Worm (Caenorhabditis elegans) whole organism, young adult: ENCODE measurements around the gene twk-20.

ENCODE experiments used
- F49E8.2 ChIP-seq: sonication (generic microtip); optimal IDR thresholded peaks from 3 replicates; lab custom pipeline; 2017; ENCODE audit warnings: missing genetic modification characterization, mild to moderate bottlenecking, missing compliant biosample characterization, antibody characterized with exemption, moderate library complexity; ENCODE audit not compliant: insufficient read depth
- ama-1 ChIP-seq, 3 experiments: fragments of 150-350 bp in 1 of 3; sonication (generic microtip) in 2 of 3; optimal IDR thresholded peaks; 2 replicates each; lab custom pipeline; 2014 to 2018; ENCODE audit warnings: missing biosample characterization in 2 of 3, missing genetic modification characterization in 2 of 3, missing genetic modification reagents in 2 of 3
- cebp-2 ChIP-seq: fragments of 200-800 bp; sonication (Bioruptor generic); IDR thresholded peaks from 2 replicates; pipeline ENCODE4 v1.3.6; 2022; ENCODE audit warnings: missing genetic modification characterization, missing compliant biosample characterization
- ceh-40 ChIP-seq: fragments of 200-800 bp; sonication (Bioruptor generic); IDR thresholded peaks from 2 replicates; pipeline ENCODE4 v1.3.6; 2022; ENCODE audit warnings: missing genetic modification characterization, missing compliant biosample characterization
- him-1 ChIP-seq: sonication (generic microtip); optimal IDR thresholded peaks from 2 replicates; lab custom pipeline; 2016; ENCODE audit warnings: missing genotype, missing genetic modification reagents, missing genetic modification characterization, missing compliant biosample characterization
- madf-10 ChIP-seq: sonication (generic microtip); optimal IDR thresholded peaks from 2 replicates; lab custom pipeline; 2016; ENCODE audit warnings: mild to moderate bottlenecking, missing genetic modification characterization, missing compliant biosample characterization
- pbrm-1 ChIP-seq: fragments of 200-800 bp; sonication (Bioruptor generic); IDR thresholded peaks from 2 replicates; pipeline ENCODE4 v1.3.6; 2022; ENCODE audit warnings: missing genetic modification reagents, missing genetic modification characterization, missing compliant biosample characterization
- pha-4 ChIP-seq: fragments of 150-350 bp; sonication (generic microtip); optimal IDR thresholded peaks from 2 replicates; lab custom pipeline; 2014; ENCODE audit warnings: missing biosample characterization, missing genetic modification reagents, missing genetic modification characterization
- unc-62 ChIP-seq: fragments of 150-350 bp; optimal IDR thresholded peaks from 2 replicates; lab custom pipeline; 2014; ENCODE audit warnings: missing biosample characterization, missing genetic modification reagents, missing genetic modification characterization
- zfh-2 ChIP-seq: fragments of 200-800 bp; sonication (Bioruptor generic); conservative IDR thresholded peaks from 2 replicates; pipeline ENCODE4 v1.3.6; 2022; ENCODE audit warnings: missing genetic modification reagents, missing genetic modification characterization, missing compliant biosample characterization
- zim-3 ChIP-seq: sonication (generic microtip); optimal IDR thresholded peaks from 2 replicates; lab custom pipeline; 2017; ENCODE audit warnings: mild to moderate bottlenecking, missing genetic modification characterization, moderate library complexity, missing compliant biosample characterization
- ztf-28 ChIP-seq: fragments of 200-800 bp; sonication (Bioruptor generic); IDR thresholded peaks from 2 replicates; pipeline ENCODE4 v1.3.6; 2022; ENCODE audit warnings: missing genetic modification reagents, missing genetic modification characterization, missing compliant biosample characterization
- ztf-3 ChIP-seq: fragments of 200-800 bp; sonication (Bioruptor generic); optimal IDR thresholded peaks from 2 replicates; lab custom pipeline; 2018; ENCODE audit warnings: mild to moderate bottlenecking, missing genetic modification characterization, missing compliant biosample characterization

DNA sequence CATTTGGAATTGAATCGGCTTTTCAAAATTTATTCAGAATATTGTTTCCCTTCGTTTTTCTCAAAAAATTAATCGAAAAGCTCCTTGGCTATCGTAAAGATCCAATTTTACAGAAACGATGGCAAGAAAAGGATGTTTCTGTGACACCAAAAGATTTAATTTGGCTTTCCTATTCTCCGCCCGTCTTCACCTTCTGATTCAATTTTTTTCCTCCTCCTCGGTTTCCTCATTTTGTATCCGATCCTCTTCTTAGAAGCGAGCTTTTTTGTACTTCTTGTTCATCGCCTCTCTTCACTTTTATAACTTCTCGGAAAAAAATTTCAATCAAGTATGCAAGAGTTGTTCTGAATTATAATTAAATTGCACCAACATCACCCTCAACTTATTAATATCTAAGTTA, 29.6 kb upstream of the twk-20 start:
- TF ChIP-seq unc-62 (GFP tag; lab: Kevin White, UChicago) = no peak
- no peak for TF ChIP-seq F49E8.2
- TF ChIP-seq cebp-2 = no peak
- no peak for TF ChIP-seq ztf-28 (GFP tag; lab: Robert Waterston, UW)
- TF ChIP-seq ama-1 (optimal IDR thresholded peaks at IDR 0.05; lab: Kevin White, UChicago) = no peak
- no peak for TF ChIP-seq ama-1 (GFP tag; optimal IDR thresholded peaks at IDR 0.05; lab: Kevin White, UChicago)
- no peak for TF ChIP-seq zfh-2
- TF ChIP-seq ceh-40 (GFP tag; lab: Robert Waterston, UW) = no peak
- no peak for TF ChIP-seq pha-4 (tag; lab: Kevin White, UChicago)
- TF ChIP-seq zim-3 = no peak
- no peak for TF ChIP-seq madf-10
- no peak for TF ChIP-seq pbrm-1 (GFP tag; lab: Robert Waterston, UW)
- no peak for TF ChIP-seq him-1 (tag; lab: Kevin White, UChicago)
- TF ChIP-seq ztf-3 = no peak
